Worm (Caenorhabditis elegans) whole organism, L4 larva: ENCODE data around the gene stc-1.

ENCODE experiments used
- D1046.2 ChIP-seq: fragments of 200-800 bp; sonication (Bioruptor generic); IDR thresholded peaks from 2 replicates; pipeline ENCODE4 v1.3.6; 2022; ENCODE audit warnings: missing genetic modification characterization, missing compliant biosample characterization
- F10B5.3 ChIP-seq: sonication (generic microtip); optimal IDR thresholded peaks from 2 replicates; lab custom pipeline; 2016; ENCODE audit warnings: mild to moderate bottlenecking, missing genetic modification characterization, missing compliant biosample characterization
- F44E2.7 ChIP-seq: fragments of 200-800 bp; sonication (Bioruptor generic); IDR thresholded peaks from 2 replicates; pipeline ENCODE4 v2.1.2; 2022; ENCODE audit warnings: missing genetic modification characterization, missing compliant biosample characterization
- R02D3.7 ChIP-seq: fragments of 150-350 bp; sonication (generic microtip); optimal IDR thresholded peaks from 3 replicates; lab custom pipeline; 2014; ENCODE audit warnings: missing biosample characterization, missing genetic modification characterization
- T20F7.1 ChIP-seq: fragments of 200-800 bp; sonication (Bioruptor generic); optimal IDR thresholded peaks from 2 replicates; lab custom pipeline; 2018; ENCODE audit warnings: mild to moderate bottlenecking, missing genetic modification characterization, missing compliant biosample characterization
- Y5F2A.4 ChIP-seq: fragments of 200-800 bp; sonication (Bioruptor generic); optimal IDR thresholded peaks from 2 replicates; lab custom pipeline; 2018; ENCODE audit warnings: mild to moderate bottlenecking, missing genetic modification characterization, missing compliant biosample characterization
- aha-1 ChIP-seq: fragments of 150-350 bp; peaks from one replicate; lab custom pipeline; 2014; ENCODE audit warnings: missing biosample characterization, missing genetic modification characterization
- ama-1 ChIP-seq: fragments of 150-350 bp; optimal IDR thresholded peaks from 2 replicates; lab custom pipeline; 2014; ENCODE audit warnings: inconsistent platforms, mixed read lengths
- ceh-32 ChIP-seq: sonication (generic microtip); optimal IDR thresholded peaks from 2 replicates; lab custom pipeline; 2016; ENCODE audit warnings: mild to moderate bottlenecking, missing genetic modification characterization, missing compliant biosample characterization; ENCODE audit not compliant: poor library complexity
- ceh-82 ChIP-seq: sonication (generic microtip); optimal IDR thresholded peaks from 2 replicates; lab custom pipeline; 2017; ENCODE audit warnings: missing biosample characterization, missing genetic modification characterization
- daf-16 ChIP-seq, 3 experiments: sonication (generic microtip); optimal IDR thresholded peaks; 2 replicates each; lab custom pipeline; 2016 to 2017; ENCODE audit warnings: missing genetic modification characterization in 3 of 3, missing genetic modification reagents in 3 of 3, mild to moderate bottlenecking in 2 of 3, missing compliant biosample characterization in 2 of 3, missing biosample characterization in 1 of 3, moderate library complexity in 1 of 3
- dmd-6 ChIP-seq: fragments of 200-800 bp; sonication (Bioruptor generic); IDR thresholded peaks from 2 replicates; pipeline ENCODE4 v1.3.6; 2022; ENCODE audit warnings: missing genetic modification reagents, missing genetic modification characterization, missing compliant biosample characterization
- dmd-8 ChIP-seq: fragments of 200-800 bp; sonication (Bioruptor generic); IDR thresholded peaks from 2 replicates; pipeline ENCODE4 v1.3.6; 2022; ENCODE audit warnings: missing genetic modification characterization, missing compliant biosample characterization
- dmd-9 ChIP-seq: fragments of 200-800 bp; sonication (Bioruptor generic); IDR thresholded peaks from 2 replicates; pipeline ENCODE4 v1.3.6; 2022; ENCODE audit warnings: missing genetic modification reagents, missing genetic modification characterization, missing compliant biosample characterization
- dpl-1 ChIP-seq: fragments of 150-350 bp; optimal IDR thresholded peaks from 2 replicates; lab custom pipeline; 2014; ENCODE audit warnings: missing biosample characterization, missing genetic modification reagents, missing genetic modification characterization
- gei-8 ChIP-seq: fragments of 200-800 bp; sonication (Bioruptor generic); optimal IDR thresholded peaks from 2 replicates; lab custom pipeline; 2018; ENCODE audit warnings: mild to moderate bottlenecking, missing genetic modification characterization, missing compliant biosample characterization
- hif-1 ChIP-seq, 2 experiments: sonication (generic microtip); optimal IDR thresholded peaks; 2 replicates each; lab custom pipeline; 2016 to 2017; ENCODE audit warnings: missing compliant biosample characterization in 2 of 2, missing genetic modification characterization in 2 of 2, missing genetic modification reagents in 2 of 2, missing genotype in 2 of 2, mild to moderate bottlenecking in 1 of 2
- hlh-30 ChIP-seq: sonication (generic microtip); optimal IDR thresholded peaks from 2 replicates; lab custom pipeline; 2017; ENCODE audit warnings: antibody characterized with exemption, mild to moderate bottlenecking, missing genetic modification characterization, missing compliant biosample characterization; ENCODE audit not compliant: insufficient read depth
- hmg-1.1 ChIP-seq: fragments of 200-800 bp; sonication (Bioruptor generic); IDR thresholded peaks from 2 replicates; pipeline ENCODE4 v1.3.6; 2022; ENCODE audit warnings: missing genetic modification reagents, missing genetic modification characterization, missing compliant biosample characterization
- jun-1 ChIP-seq: fragments of 150-350 bp; optimal IDR thresholded peaks from 2 replicates; lab custom pipeline; 2014; ENCODE audit warnings: missing biosample characterization, missing genetic modification reagents, missing genetic modification characterization
- lin-13 ChIP-seq: fragments of 150-350 bp; optimal IDR thresholded peaks from 2 replicates; lab custom pipeline; 2014; ENCODE audit warnings: missing biosample characterization, missing genetic modification reagents, missing genetic modification characterization
- lin-38 ChIP-seq: fragments of 200-800 bp; sonication (Bioruptor generic); IDR thresholded peaks from 2 replicates; pipeline ENCODE4 v1.3.6; 2022; ENCODE audit warnings: missing genetic modification reagents, missing genetic modification characterization, missing compliant biosample characterization
- lsy-2 ChIP-seq, 2 experiments: fragments of 150-350 bp in 1 of 2; sonication (generic microtip) in 1 of 2; optimal IDR thresholded peaks; 2 replicates each; lab custom pipeline; 2014 to 2017; ENCODE audit warnings: missing biosample characterization in 2 of 2, missing genetic modification characterization in 2 of 2
- madf-9 ChIP-seq: fragments of 200-800 bp; sonication (Bioruptor generic); conservative IDR thresholded peaks from 2 replicates; pipeline ENCODE4 v1.3.6; 2022; ENCODE audit warnings: missing genetic modification reagents, missing genetic modification characterization, missing compliant biosample characterization
- mep-1 ChIP-seq: fragments of 150-350 bp; sonication (generic microtip); optimal IDR thresholded peaks from 3 replicates; lab custom pipeline; 2014; ENCODE audit warnings: missing biosample characterization, missing genetic modification characterization
- mes-2 ChIP-seq: sonication (generic microtip); optimal IDR thresholded peaks from 2 replicates; lab custom pipeline; 2016; ENCODE audit warnings: missing genotype, mild to moderate bottlenecking, missing genetic modification characterization, missing compliant biosample characterization; ENCODE audit not compliant: poor library complexity, severe bottlenecking
- nhr-102 ChIP-seq: sonication (generic microtip); optimal IDR thresholded peaks from 2 replicates; lab custom pipeline; 2016; ENCODE audit warnings: mild to moderate bottlenecking, missing genetic modification characterization, moderate library complexity, missing compliant biosample characterization
- nhr-111 ChIP-seq: fragments of 200-800 bp; sonication (Bioruptor generic); optimal IDR thresholded peaks from 2 replicates; lab custom pipeline; 2018; ENCODE audit warnings: mild to moderate bottlenecking, missing genetic modification characterization, missing compliant biosample characterization
- nhr-6 ChIP-seq: fragments of 150-350 bp; optimal IDR thresholded peaks from 2 replicates; lab custom pipeline; 2014; ENCODE audit warnings: missing biosample characterization, missing genetic modification characterization
- php-3 ChIP-seq: fragments of 200-800 bp; sonication (Bioruptor generic); IDR thresholded peaks from 2 replicates; pipeline ENCODE4 v1.3.6; 2022; ENCODE audit warnings: missing genetic modification reagents, missing genetic modification characterization, missing compliant biosample characterization
- pqm-1 ChIP-seq: sonication (generic microtip); optimal IDR thresholded peaks from 2 replicates; lab custom pipeline; 2017; ENCODE audit warnings: missing biosample characterization, missing genetic modification characterization
- saeg-2 ChIP-seq: fragments of 200-800 bp; sonication (Bioruptor generic); IDR thresholded peaks from 2 replicates; pipeline ENCODE4 v1.3.6; 2022; ENCODE audit warnings: missing genetic modification reagents, missing genetic modification characterization, missing compliant biosample characterization
- spr-1 ChIP-seq: sonication (generic microtip); optimal IDR thresholded peaks from 2 replicates; lab custom pipeline; 2016; ENCODE audit warnings: mild to moderate bottlenecking, missing genetic modification characterization, missing compliant biosample characterization
- tag-97 ChIP-seq: fragments of 200-800 bp; sonication (Bioruptor generic); IDR thresholded peaks from 2 replicates; pipeline ENCODE4 v1.3.6; 2022; ENCODE audit warnings: missing genetic modification characterization, missing compliant biosample characterization
- unc-130 ChIP-seq: sonication (generic microtip); optimal IDR thresholded peaks from 2 replicates; lab custom pipeline; 2016; ENCODE audit warnings: missing genetic modification reagents, missing genetic modification characterization, missing compliant biosample characterization
- unc-39 ChIP-seq: sonication (generic microtip); optimal IDR thresholded peaks from 2 replicates; lab custom pipeline; 2017; ENCODE audit warnings: missing biosample characterization, missing genetic modification characterization
- unc-62 ChIP-seq, 3 experiments: fragments of 150-350 bp in 1 of 3; sonication (generic microtip); optimal IDR thresholded peaks in 2 of 3; peaks in 1 of 3; 1 replicate in 1 of 3; 2 replicates in 2 of 3; lab custom pipeline; 2014 to 2017; ENCODE audit warnings: missing biosample characterization in 3 of 3, missing genetic modification characterization in 3 of 3, missing genetic modification reagents in 3 of 3, missing genotype in 1 of 3
- zag-1 ChIP-seq: fragments of 150-350 bp; optimal IDR thresholded peaks from 2 replicates; lab custom pipeline; 2014; ENCODE audit warnings: missing biosample characterization, missing genetic modification characterization

The stc-1 gene

DNA sequence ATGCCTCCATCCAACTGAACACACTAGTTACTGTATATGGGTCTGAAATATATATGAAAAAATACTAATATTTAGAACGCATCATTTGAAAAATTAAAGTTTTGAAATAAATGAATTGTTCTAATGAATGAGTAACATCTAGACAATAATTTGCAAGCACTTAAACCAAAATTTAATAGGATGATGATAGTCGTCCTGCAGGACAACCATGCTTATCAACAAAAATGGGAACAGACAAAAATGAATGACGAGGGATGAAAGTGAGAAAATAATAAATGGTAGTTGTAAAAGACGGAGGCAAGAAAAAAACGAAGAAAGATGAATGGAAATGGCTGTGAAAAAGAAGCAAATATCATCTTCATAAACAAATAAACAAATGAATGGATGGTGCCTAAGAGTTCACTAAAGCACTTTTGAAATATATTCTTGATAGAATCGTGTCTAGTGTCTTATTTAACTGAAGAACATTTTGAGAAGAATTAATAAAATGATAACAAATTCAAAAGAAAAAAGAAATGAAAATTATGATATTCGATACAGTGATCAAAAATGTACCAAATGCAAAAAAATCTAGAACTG lies 34.7 kb downstream of the stc-1 start, which contains the start of gene gldi-7:
gldi-7 (minus strand) TSS at position 42 of the 579 bp plus-strand sequence.
- TF ChIP-seq pqm-1 (tag; lab: Kevin White, UChicago) (peak; percentile 63), saeg-2 (GFP tag; lab: Robert Waterston, UW) (no peak), aha-1 (peak; percentile 64)

DNA sequence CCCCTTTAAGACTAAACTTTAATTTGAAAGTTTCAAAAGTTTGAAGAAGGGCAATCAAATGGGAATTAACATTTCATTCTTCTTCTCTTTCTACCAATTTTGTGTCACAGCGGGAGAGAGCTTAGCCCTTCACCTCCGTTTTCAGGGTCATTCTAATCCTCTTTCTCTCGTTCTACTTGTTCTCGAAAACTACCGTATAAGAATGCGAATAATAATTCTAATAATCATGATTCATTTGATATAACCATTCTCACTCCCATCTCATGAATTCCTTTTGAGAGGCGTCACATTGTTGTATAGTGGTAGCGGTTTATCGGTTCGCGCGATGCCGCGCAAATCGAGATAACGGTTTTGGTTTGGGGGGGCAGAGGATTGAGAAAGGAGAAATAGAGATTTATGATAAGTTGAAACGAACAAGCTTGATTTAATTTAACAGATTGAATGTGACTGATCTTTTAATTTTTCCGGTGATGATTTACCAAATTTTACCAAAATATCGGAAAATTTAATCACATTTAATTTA lies 36.7 kb downstream of the stc-1 start:
- TF ChIP-seq hmg-1.1 (GFP tag; lab: Robert Waterston, UW) (0 out of 2 replicates have a peak, but pooled peaks have one; percentile 31), gei-8 (GFP tag; lab: Kevin White, UChicago) (no peak), aha-1 (peak; percentile 39), saeg-2 (GFP tag; lab: Robert Waterston, UW) (no peak)

DNA sequence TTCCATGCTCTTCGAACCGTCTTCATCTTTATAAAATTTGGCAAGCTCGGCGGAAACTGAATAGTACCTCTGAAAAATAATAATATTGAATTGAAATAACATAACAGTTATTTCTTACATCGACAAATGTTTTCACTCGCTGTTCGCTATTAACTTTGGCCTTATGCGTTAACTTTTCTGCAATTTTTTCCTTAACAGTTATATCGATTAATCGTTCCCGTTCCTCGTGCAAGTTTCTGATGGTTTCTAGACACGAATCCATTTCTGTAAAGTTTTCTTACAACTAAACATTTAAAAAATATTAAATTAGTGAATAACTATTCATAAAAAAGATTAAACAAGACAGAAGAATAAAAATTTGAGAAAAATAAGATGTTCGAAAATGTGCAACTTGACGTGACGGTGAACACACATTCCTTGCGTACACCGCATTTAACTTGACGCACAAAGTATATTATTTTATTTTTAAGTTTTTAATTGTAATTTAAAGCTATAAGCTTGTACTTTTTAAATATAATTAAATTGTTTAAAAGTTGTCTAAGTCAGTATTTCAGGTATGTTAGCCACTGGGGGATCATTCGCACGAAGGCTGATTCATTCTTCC lies 40.7 kb downstream of the stc-1 start, which contains the start of the genes prp-9 and mrps-18B:
prp-9 (minus strand) TSS at position 264 of the 604 bp plus-strand sequence.
mrps-18B (plus strand) TSS at position 549 of the 604 bp plus-strand sequence.
- TF ChIP-seq dmd-6 (GFP tag; lab: Robert Waterston, UW) (no peak), daf-16 (GFP tag; optimal IDR thresholded peaks at IDR 0.05; lab: Kevin White, UChicago) (no peak), daf-16 (tag; optimal IDR thresholded peaks at IDR 0.05; lab: Kevin White, UChicago) (peak; percentile 25), unc-62 (GFP tag; optimal IDR thresholded peaks at IDR 0.05 in 1 of 2; lab: Kevin White, UChicago) (peak in 1 of 2 experiments; percentile 90), unc-62 (tag; optimal IDR thresholded peaks at IDR 0.05; lab: Kevin White, UChicago) (no peak), mes-2 (tag; lab: Kevin White, UChicago) (peak; percentile 81), F10B5.3 (no peak), dpl-1 (peak; percentile 54), Y5F2A.4 (no peak), lsy-2 (tag; optimal IDR thresholded peaks at IDR 0.05; lab: Kevin White, UChicago) (peak in 1 of 2 experiments; percentile 78), aha-1 (no peak), hlh-30 (tag; lab: Kevin White, UChicago) (peak; percentile 23), T20F7.1 (GFP tag; lab: Kevin White, UChicago) (peak; percentile 66)

- TF ChIP-seq lin-38 = no peak
- no peak for TF ChIP-seq jun-1
- no peak for TF ChIP-seq unc-130
- no peak for TF ChIP-seq dmd-9 (GFP tag; lab: Robert Waterston, UW)
- no peak for TF ChIP-seq ama-1 (lab: Kevin White, UChicago)
- TF ChIP-seq tag-97 (GFP tag; lab: Robert Waterston, UW) = no peak
- TF ChIP-seq nhr-6 (tag; lab: Kevin White, UChicago) = no peak
- no peak for TF ChIP-seq hlh-30 (tag; lab: Kevin White, UChicago)
- TF ChIP-seq dmd-8 (GFP tag; lab: Robert Waterston, UW) = no peak
Measured at ce11 chrII:8520625-8521024, 45.3 kb downstream of the stc-1 start, which contains the start of gene cht-2. Gene cht-2, plus strand, starts transcription at chrII:8520925.

DNA sequence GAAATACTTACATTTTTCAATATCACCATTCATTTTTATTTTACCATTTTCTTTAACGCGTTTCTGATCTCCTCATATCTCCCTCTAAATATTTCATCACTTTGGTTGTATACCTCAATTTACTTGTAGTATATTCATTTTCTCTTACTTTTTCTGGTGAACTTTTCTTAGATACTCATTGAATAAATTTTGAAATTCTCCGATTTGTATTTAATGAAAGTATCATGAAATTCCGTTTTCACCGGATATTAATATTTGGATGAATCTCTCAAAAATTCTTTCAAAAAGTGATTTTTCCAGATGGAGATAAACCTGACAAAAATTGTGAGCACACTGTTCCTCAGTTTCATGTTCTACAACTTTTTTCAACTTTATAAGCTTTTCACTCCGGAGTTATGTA lies 47.7 kb downstream of the stc-1 start, which contains the start of gene T13H5.8:
T13H5.8 (plus strand) TSS at position 301 of the 400 bp plus-strand sequence.
- TF ChIP-seq lin-38 (peak; percentile 41; the same call in 1 of the 2 replicates), hmg-1.1 (GFP tag; lab: Robert Waterston, UW) (no peak)

DNA sequence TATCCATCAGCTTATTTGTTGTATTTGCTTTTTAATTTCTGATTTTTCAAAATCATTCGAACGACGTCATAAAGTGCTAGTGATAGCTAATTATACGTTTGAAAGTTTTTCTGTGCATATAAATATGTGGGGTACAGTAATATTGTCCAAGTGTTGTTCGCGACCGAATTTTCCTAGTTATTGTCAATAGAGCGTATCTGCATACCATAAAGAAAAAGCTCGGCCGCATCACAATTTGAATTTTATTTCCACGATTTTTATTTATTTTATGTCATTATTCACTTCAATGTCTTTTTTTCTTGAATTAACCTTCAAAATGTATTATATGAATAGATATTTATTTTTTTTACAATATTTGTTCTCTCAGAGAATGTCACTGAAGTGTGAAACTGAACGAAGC lies 49.2 kb downstream of the stc-1 start, which contains the start of gene rnh-2:
rnh-2 (plus strand) TSS at position 368 of the 400 bp plus-strand sequence.
- TF ChIP-seq ceh-82 (tag; lab: Kevin White, UChicago) = no peak
- peak in 1 of 2 experiments; percentile 79 for TF ChIP-seq hif-1 (tag; optimal IDR thresholded peaks at IDR 0.05; lab: Kevin White, UChicago)
- TF ChIP-seq unc-62 (GFP tag; optimal IDR thresholded peaks at IDR 0.05 in 1 of 2; lab: Kevin White, UChicago) = peak in 1 of 2 experiments; percentile 96
- TF ChIP-seq unc-62 (tag; optimal IDR thresholded peaks at IDR 0.05; lab: Kevin White, UChicago) = no peak
- TF ChIP-seq php-3 (GFP tag; lab: Robert Waterston, UW) = no peak
- TF ChIP-seq spr-1 (tag; lab: Kevin White, UChicago) = no peak
- TF ChIP-seq F44E2.7 (GFP tag; lab: Robert Waterston, UW) = no peak
- TF ChIP-seq ceh-32 = no peak
- TF ChIP-seq madf-9 (GFP tag; lab: Robert Waterston, UW) = no peak
- TF ChIP-seq R02D3.7 = no peak
- TF ChIP-seq unc-39 (tag; lab: Kevin White, UChicago) = no peak
- TF ChIP-seq nhr-111 (GFP tag; lab: Kevin White, UChicago) = no peak
- peak; percentile 80 for TF ChIP-seq aha-1
- no peak for TF ChIP-seq zag-1 (tag; lab: Kevin White, UChicago)
- TF ChIP-seq mep-1 = peak; percentile 82
- TF ChIP-seq lin-13 (GFP tag; lab: Kevin White, UChicago) = peak; percentile 18
- TF ChIP-seq nhr-102 (tag; lab: Kevin White, UChicago) = peak; percentile 59
- TF ChIP-seq D1046.2 = no peak
